Fruit fly (Drosophila melanogaster) whole organism, adult: ENCODE results near the gene PIG-L.

Experiments used
- CG11617 ChIP-seq: fragments of 200-800 bp; sonication (Bioruptor generic); optimal IDR thresholded peaks from 2 replicates; lab custom pipeline; 2017; ENCODE audit warnings: mild to moderate bottlenecking, missing biosample characterization, missing genetic modification reagents, missing genetic modification characterization
- CG12768 ChIP-seq: fragments of 200-800 bp; sonication (Bioruptor generic); optimal IDR thresholded peaks from 2 replicates; lab custom pipeline; 2017; ENCODE audit warnings: missing biosample characterization, missing genetic modification characterization, mild to moderate bottlenecking, moderate library complexity, missing genetic modification reagents
- CG14711 ChIP-seq: fragments of 200-800 bp; sonication (Bioruptor generic); optimal IDR thresholded peaks from 2 replicates; lab custom pipeline; 2018; ENCODE audit warnings: missing biosample characterization, mild to moderate bottlenecking, missing genetic modification characterization, moderate library complexity
- CG1620 ChIP-seq: fragments of 200-800 bp; sonication (Bioruptor generic); optimal IDR thresholded peaks from 2 replicates; lab custom pipeline; 2016; ENCODE audit warnings: missing biosample characterization, missing genetic modification characterization
- CG33017 ChIP-seq: fragments of 200-800 bp; sonication (Bioruptor generic); optimal IDR thresholded peaks from 2 replicates; lab custom pipeline; 2018; ENCODE audit warnings: missing biosample characterization, mild to moderate bottlenecking, missing genetic modification characterization, moderate library complexity
- CG5204 ChIP-seq: fragments of 200-800 bp; sonication (Bioruptor generic); optimal IDR thresholded peaks from 2 replicates; lab custom pipeline; 2016; ENCODE audit warnings: missing biosample characterization, missing genetic modification characterization
- CG7045 ChIP-seq: fragments of 200-800 bp; sonication (Bioruptor generic); optimal IDR thresholded peaks from 2 replicates; lab custom pipeline; 2017; ENCODE audit warnings: missing biosample characterization, mild to moderate bottlenecking, missing genetic modification characterization
- CG7101 ChIP-seq: fragments of 200-800 bp; sonication (Bioruptor generic); optimal IDR thresholded peaks from 2 replicates; lab custom pipeline; 2018; ENCODE audit warnings: missing biosample characterization, mild to moderate bottlenecking, missing genetic modification characterization, moderate library complexity
- Clk ChIP-seq: fragments of 200-800 bp; sonication (Bioruptor generic); optimal IDR thresholded peaks from 2 replicates; lab custom pipeline; 2017; ENCODE audit warnings: missing biosample characterization, missing genetic modification characterization
- Crg-1 ChIP-seq: fragments of 200-800 bp; sonication (Bioruptor generic); optimal IDR thresholded peaks from 2 replicates; lab custom pipeline; 2016; ENCODE audit warnings: missing biosample characterization, missing genetic modification characterization
- Hr96 ChIP-seq: fragments of 200-800 bp; sonication (Bioruptor generic); optimal IDR thresholded peaks from 2 replicates; lab custom pipeline; 2016; ENCODE audit warnings: missing biosample characterization, missing genetic modification characterization
- Mnt ChIP-seq: fragments of 200-800 bp; sonication (Bioruptor generic); optimal IDR thresholded peaks from 2 replicates; lab custom pipeline; 2016; ENCODE audit warnings: missing biosample characterization, mild to moderate bottlenecking, missing genetic modification characterization
- bab1 ChIP-seq: fragments of 200-800 bp; sonication (Bioruptor generic); optimal IDR thresholded peaks from 3 replicates; lab custom pipeline; 2019; ENCODE audit warnings: missing biosample characterization, mild to moderate bottlenecking, missing genetic modification characterization, moderate library complexity
- cic ChIP-seq: fragments of 200-800 bp; sonication (Bioruptor generic); optimal IDR thresholded peaks from 2 replicates; lab custom pipeline; 2017; ENCODE audit warnings: missing biosample characterization, mild to moderate bottlenecking, missing genetic modification characterization, moderate library complexity
- cnc ChIP-seq, 2 experiments: fragments of >200 bp; optimal IDR thresholded peaks; 2 replicates each; lab custom pipeline; 2017
- kay ChIP-seq: fragments of 200-800 bp; sonication (Bioruptor generic); peaks from one replicate; lab custom pipeline; 2016; ENCODE audit warnings: missing biosample characterization, missing genetic modification characterization, borderline replicate concordance
- ovo ChIP-seq: fragments of 200-800 bp; sonication (Bioruptor generic); optimal IDR thresholded peaks from 2 replicates; lab custom pipeline; 2016; ENCODE audit warnings: missing biosample characterization, missing genetic modification characterization
- pad ChIP-seq: fragments of 200-800 bp; sonication (Bioruptor generic); optimal IDR thresholded peaks from 3 replicates; lab custom pipeline; 2017; ENCODE audit warnings: missing biosample characterization, missing genetic modification characterization, mild to moderate bottlenecking, moderate library complexity, missing genetic modification reagents
- tj ChIP-seq: fragments of 200-800 bp; sonication (Bioruptor generic); optimal IDR thresholded peaks from 3 replicates; lab custom pipeline; 2017; ENCODE audit warnings: missing biosample characterization, mild to moderate bottlenecking, missing genetic modification characterization, moderate library complexity
- toe ChIP-seq: fragments of 200-800 bp; sonication (Bioruptor generic); optimal IDR thresholded peaks from 2 replicates; lab custom pipeline; 2016; ENCODE audit warnings: missing biosample characterization, missing genetic modification characterization

The PIG-L gene

dm6 chr3R:20013404-20013922, 7.7 kb downstream of the PIG-L start, which contains the start of the genes CG17190 and CG4836:
Gene CG17190 (minus strand): TSS chr3R:20013504.
Gene CG4836 (plus strand): TSS chr3R:20013872.
- TF ChIP-seq ovo (GFP tag; lab: Kevin White, UChicago) = no peak
- no peak for TF ChIP-seq CG5204
- no peak for TF ChIP-seq CG1620 (GFP tag; lab: Kevin White, UChicago)
- TF ChIP-seq pad = no peak
- no peak for TF ChIP-seq bab1

dm6 chr3R:20012688-20013087, 8.4 kb downstream of the PIG-L start:
- TF ChIP-seq CG12768 (GFP tag; lab: Kevin White, UChicago) (no peak), CG11617 (no peak), CG33017 (no peak), Clk (GFP tag; lab: Kevin White, UChicago) (no peak), cic (GFP tag; lab: Kevin White, UChicago) (no peak)

- TF ChIP-seq CG7101 (tag; lab: Kevin White, UChicago) = no peak
- TF ChIP-seq bab1 = no peak
- no peak for TF ChIP-seq CG14711 (tag; lab: Kevin White, UChicago)
- TF ChIP-seq Clk (GFP tag; lab: Kevin White, UChicago) = no peak
- no peak for TF ChIP-seq cic (GFP tag; lab: Kevin White, UChicago)
- TF ChIP-seq pad = no peak
- no peak for TF ChIP-seq tj (GFP tag; lab: Kevin White, UChicago)
- TF ChIP-seq CG12768 (GFP tag; lab: Kevin White, UChicago) = no peak
- no peak for TF ChIP-seq toe
- no peak for TF ChIP-seq Crg-1
- no peak for TF ChIP-seq cnc (optimal IDR thresholded peaks at IDR 0.05; lab: Kevin White, UChicago)
- no peak for TF ChIP-seq CG7045
- no peak for TF ChIP-seq CG11617
- no peak for TF ChIP-seq CG5204
Observed at dm6 chr3R:20010942-20011341, 10.2 kb downstream of the PIG-L start.

DNA sequence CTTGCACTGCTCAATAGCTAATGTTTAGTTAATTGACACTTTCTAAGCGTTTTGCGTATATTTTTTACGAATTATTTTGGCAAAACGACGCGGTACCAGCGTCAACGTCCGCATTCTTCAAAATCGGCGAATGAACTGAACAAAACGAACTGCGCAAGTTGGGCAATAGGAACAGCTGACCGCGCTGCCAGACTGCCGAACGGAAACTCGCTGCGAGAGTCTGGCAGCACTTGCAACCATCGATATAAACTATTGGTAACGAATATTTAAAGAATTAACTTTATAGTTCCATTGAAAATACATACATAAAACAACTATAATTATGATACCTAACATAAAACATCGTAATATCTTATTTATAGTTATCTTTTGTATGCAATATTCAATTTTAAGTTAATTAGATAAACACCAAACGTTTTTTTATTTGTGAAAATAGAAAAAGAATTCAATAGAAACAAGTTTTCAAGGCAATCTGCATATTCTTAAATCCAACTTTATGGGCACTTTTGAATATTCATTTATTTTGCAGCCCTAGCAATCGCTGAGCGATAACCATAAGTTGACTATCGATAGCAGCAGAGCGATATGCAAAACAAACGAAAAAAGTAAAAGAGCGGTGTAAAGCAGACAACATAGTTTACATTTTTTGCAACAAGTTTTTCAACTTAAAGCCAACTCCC, 12.6 kb downstream of the PIG-L start, which contains the start of the genes Hs6st and MED25:
Hs6st (minus strand) TSS at position 141 of the 680 bp plus-strand sequence.
MED25 (plus strand) TSS at position 576 of the 680 bp plus-strand sequence.
- TF ChIP-seq CG7045 = peak; percentile 50
- peak; percentile 8 for TF ChIP-seq ovo (GFP tag; lab: Kevin White, UChicago)
- no peak for TF ChIP-seq Crg-1
- TF ChIP-seq kay = no peak
- peak; percentile 47 for TF ChIP-seq CG5204
- peak; percentile 40 for TF ChIP-seq pad
- peak; percentile 42 for TF ChIP-seq toe
- TF ChIP-seq CG1620 (GFP tag; lab: Kevin White, UChicago) = peak; percentile 17
- TF ChIP-seq CG12768 (GFP tag; lab: Kevin White, UChicago) = peak; percentile 72
- TF ChIP-seq CG7101 (tag; lab: Kevin White, UChicago) = peak; percentile 26
- TF ChIP-seq Clk (GFP tag; lab: Kevin White, UChicago) = peak; percentile 50
- peak; percentile 40 for TF ChIP-seq Mnt (GFP tag; lab: Kevin White, UChicago)
- TF ChIP-seq cic (GFP tag; lab: Kevin White, UChicago) = no peak
- TF ChIP-seq bab1 = peak; percentile 77
- TF ChIP-seq Hr96 (GFP tag; lab: Kevin White, UChicago) = no peak
- peak; percentile 2 for TF ChIP-seq tj (GFP tag; lab: Kevin White, UChicago)
- peak; percentile 41 for TF ChIP-seq CG11617
- no peak for TF ChIP-seq CG33017
- TF ChIP-seq cnc (optimal IDR thresholded peaks at IDR 0.05; lab: Kevin White, UChicago) = no peak
- peak; percentile 68 for TF ChIP-seq CG14711 (tag; lab: Kevin White, UChicago)

- TF ChIP-seq cnc (optimal IDR thresholded peaks at IDR 0.05; lab: Kevin White, UChicago) = no peak
- TF ChIP-seq CG7101 (tag; lab: Kevin White, UChicago) = no peak
- no peak for TF ChIP-seq CG14711 (tag; lab: Kevin White, UChicago)
- no peak for TF ChIP-seq CG7045
- TF ChIP-seq toe = no peak
- peak; percentile 57 for TF ChIP-seq pad
- TF ChIP-seq Clk (GFP tag; lab: Kevin White, UChicago) = no peak
- no peak for TF ChIP-seq Hr96 (GFP tag; lab: Kevin White, UChicago)
- TF ChIP-seq bab1 = no peak
- no peak for TF ChIP-seq Crg-1
- no peak for TF ChIP-seq CG11617
- TF ChIP-seq CG5204 = no peak
- TF ChIP-seq cic (GFP tag; lab: Kevin White, UChicago) = no peak
- peak; percentile 35 for TF ChIP-seq tj (GFP tag; lab: Kevin White, UChicago)
- TF ChIP-seq kay = peak; percentile 20
- TF ChIP-seq CG1620 (GFP tag; lab: Kevin White, UChicago) = no peak
- no peak for TF ChIP-seq CG12768 (GFP tag; lab: Kevin White, UChicago)
- no peak for TF ChIP-seq CG33017
- TF ChIP-seq ovo (GFP tag; lab: Kevin White, UChicago) = no peak
Observed at dm6 chr3R:20007399-20008285, 13.5 kb downstream of the PIG-L start.

DNA sequence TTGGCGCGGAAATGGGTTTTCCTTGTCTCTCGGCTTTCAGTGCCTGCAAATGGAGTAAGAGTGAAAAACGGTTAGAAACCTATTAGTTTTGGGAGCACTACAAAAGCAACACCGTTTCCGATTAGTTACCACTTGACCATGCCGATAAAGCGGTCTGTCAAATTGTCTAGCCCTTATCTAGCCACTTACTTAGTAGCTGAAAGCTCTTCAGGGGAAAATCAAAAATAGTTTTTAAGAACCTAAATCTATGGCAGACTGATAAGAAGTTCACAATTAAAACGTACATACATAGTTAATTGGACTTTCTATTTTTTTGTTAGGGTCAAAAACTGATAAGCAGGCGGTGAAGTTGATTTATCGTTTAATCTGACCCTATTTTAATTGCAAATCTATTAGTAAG, 14.5 kb downstream of the PIG-L start:
- TF ChIP-seq kay (no peak), CG7101 (tag; lab: Kevin White, UChicago) (no peak), CG1620 (GFP tag; lab: Kevin White, UChicago) (no peak), cnc (optimal IDR thresholded peaks at IDR 0.05; lab: Kevin White, UChicago) (no peak), ovo (GFP tag; lab: Kevin White, UChicago) (no peak), Mnt (GFP tag; lab: Kevin White, UChicago) (no peak), Crg-1 (no peak)
